Worm (Caenorhabditis elegans): Measurements from ENCODE around the gene tpa-1.

Gene tpa-1

ce11 chrIV:130150-130549 is 38.4 kb downstream of the tpa-1 start:
- TF ChIP-seq mxl-2 (GFP tag; conservative IDR thresholded peaks at IDR 0.05) (no peak), rbr-2 (tag; optimal IDR thresholded peaks at IDR 0.05) (no peak), daf-16 (GFP tag; optimal IDR thresholded peaks at IDR 0.05) (no peak), daf-16 (tag; optimal IDR thresholded peaks at IDR 0.05) (peak; percentile 46), hlh-30 (tag; optimal IDR thresholded peaks at IDR 0.05; ENCODE audit: insufficient read depth) (peak; percentile 34), hlh-11 (tag; optimal IDR thresholded peaks at IDR 0.05) (peak; percentile 18), spr-1 (tag; optimal IDR thresholded peaks at IDR 0.05) (no peak), lsy-2 (tag; optimal IDR thresholded peaks at IDR 0.05) (peak in 1 of 2 experiments; percentile 9)

- TF ChIP-seq T20F7.1 (GFP tag; optimal IDR thresholded peaks at IDR 0.05), result no peak
- TF ChIP-seq hmg-1.1 (GFP tag; IDR thresholded peaks at IDR 0.05), result peak; percentile 69; the same call in 1 of the 2 replicates
- TF ChIP-seq unc-62 (GFP tag; optimal IDR thresholded peaks at IDR 0.05 in 1 of 2), result peak in 1 of 2 experiments; percentile 45
- no peak for TF ChIP-seq unc-62 (tag; optimal IDR thresholded peaks at IDR 0.05)
- TF ChIP-seq hlh-30 (tag; optimal IDR thresholded peaks at IDR 0.05; ENCODE audit: insufficient read depth), result peak; percentile 72
- TF ChIP-seq fkh-10 (GFP tag; optimal IDR thresholded peaks at IDR 0.05), result peak; percentile 46
- TF ChIP-seq rbr-2 (tag; optimal IDR thresholded peaks at IDR 0.05), result peak; percentile 27
- no peak for TF ChIP-seq zip-2 (tag; optimal IDR thresholded peaks at IDR 0.05)
- no peak for TF ChIP-seq F10B5.3 (tag; optimal IDR thresholded peaks at IDR 0.05)
- no peak for TF ChIP-seq mdt-29 (GFP tag; IDR thresholded peaks at IDR 0.05)
- TF ChIP-seq ces-1 (GFP tag; optimal IDR thresholded peaks at IDR 0.05), result no peak
- peak; percentile 19 for TF ChIP-seq mxl-3 (GFP tag; optimal IDR thresholded peaks at IDR 0.05)
- TF ChIP-seq mep-1 (tag; optimal IDR thresholded peaks at IDR 0.05), result peak; percentile 6
- peak; percentile 23 for TF ChIP-seq hlh-11 (tag; optimal IDR thresholded peaks at IDR 0.05)
- peak in 1 of 2 experiments; percentile 89 for TF ChIP-seq mdl-1 (tag; optimal IDR thresholded peaks at IDR 0.05)
- TF ChIP-seq ztf-7 (tag; optimal IDR thresholded peaks at IDR 0.05), result no peak
- TF ChIP-seq daf-8 (GFP tag; IDR thresholded peaks at IDR 0.05), result no peak
- TF ChIP-seq lsy-2 (tag; optimal IDR thresholded peaks at IDR 0.05), result peak in 1 of 2 experiments; percentile 38
- TF ChIP-seq daf-16 (GFP tag; optimal IDR thresholded peaks at IDR 0.05), result no peak
- TF ChIP-seq daf-16 (tag; optimal IDR thresholded peaks at IDR 0.05), result no peak
- TF ChIP-seq aha-1 (tag), result peak; percentile 29
- TF ChIP-seq dve-1 (tag; optimal IDR thresholded peaks at IDR 0.05; ENCODE audit: insufficient read depth), result peak; percentile 20
- TF ChIP-seq lir-3 (tag; optimal IDR thresholded peaks at IDR 0.05), result no peak
- TF ChIP-seq madf-9 (GFP tag; conservative IDR thresholded peaks at IDR 0.05), result no peak
- no peak for TF ChIP-seq attf-4 (tag; optimal IDR thresholded peaks at IDR 0.05)
- peak in 1 of 2 experiments; percentile 43 for TF ChIP-seq hif-1 (tag; optimal IDR thresholded peaks at IDR 0.05)
These were observed 40.3 kb downstream of the tpa-1 start, which contains the start of gene daf-1 for ce11 chrIV:132095-132494. TSS of gene daf-1 (plus strand) at chrIV:132416.

- TF ChIP-seq lin-15B (tag; optimal IDR thresholded peaks at IDR 0.05), result no peak
- peak; percentile 15 for TF ChIP-seq aha-1 (tag)
These were observed 42.2 kb downstream of the tpa-1 start for ce11 chrIV:133968-134367.

ce11 chrIV:139652-140051 is 47.9 kb downstream of the tpa-1 start:
- no peak for TF ChIP-seq snpc-1.2 (GFP tag; IDR thresholded peaks at IDR 0.05)
- TF ChIP-seq daf-16 (GFP tag; optimal IDR thresholded peaks at IDR 0.05), result no peak
- TF ChIP-seq daf-16 (tag; optimal IDR thresholded peaks at IDR 0.05), result no peak
- TF ChIP-seq set-16 (GFP tag; IDR thresholded peaks at IDR 0.05), result peak; percentile 95
- TF ChIP-seq egl-27 (tag; optimal IDR thresholded peaks at IDR 0.05), result no peak
- no peak for TF ChIP-seq dmd-8 (GFP tag; IDR thresholded peaks at IDR 0.05)
- TF ChIP-seq hlh-30 (tag; optimal IDR thresholded peaks at IDR 0.05; ENCODE audit: insufficient read depth), result no peak
- no peak for TF ChIP-seq mes-2 (tag; optimal IDR thresholded peaks at IDR 0.05; ENCODE audit: poor library complexity, severe bottlenecking)
- no peak for TF ChIP-seq madf-9 (GFP tag; conservative IDR thresholded peaks at IDR 0.05)
- peak; percentile 93 for TF ChIP-seq aha-1 (tag)
- TF ChIP-seq F44E2.7 (GFP tag; IDR thresholded peaks at IDR 0.05), result 0 out of 2 replicates have a peak, but pooled peaks have one; percentile 24
- 0 out of 2 replicates have a peak, but pooled peaks have one; percentile 12 for TF ChIP-seq egl-43 (GFP tag; IDR thresholded peaks at IDR 0.05)

Measured in whole organism, L4 larva.